Worm (Caenorhabditis elegans) whole organism, late embryonic: Measurements from ENCODE around the gene Y49F6C.7.

ENCODE experiments used
- ama-1 ChIP-seq: fragments of 150-350 bp; optimal IDR thresholded peaks from 2 replicates; lab custom pipeline; 2014
- unc-42 ChIP-seq: sonication (generic microtip); optimal IDR thresholded peaks from 2 replicates; lab custom pipeline; 2016; ENCODE audit warnings: missing genotype, missing genetic modification characterization, missing compliant biosample characterization

ce11 chrII:3338556-3338955 is 29.4 kb downstream of the Y49F6C.7 start, which contains the start of gene F14D2.7:
- no peak for TF ChIP-seq unc-42 (tag; lab: Kevin White, UChicago)
- no peak for TF ChIP-seq ama-1
